Worm (Caenorhabditis elegans) whole organism, L3 larva: Measurements from ENCODE around the gene C29E4.17.

Experiments used
- aly-2 ChIP-seq: fragments of 150-350 bp; optimal IDR thresholded peaks from 2 replicates; lab custom pipeline; 2014; ENCODE audit warnings: missing biosample characterization, missing genetic modification characterization
- fos-1 ChIP-seq: fragments of 150-350 bp; optimal IDR thresholded peaks from 2 replicates; lab custom pipeline; 2014; ENCODE audit warnings: missing biosample characterization, missing genetic modification characterization
- nhr-11 ChIP-seq: fragments of 150-350 bp; optimal IDR thresholded peaks from 2 replicates; lab custom pipeline; 2014; ENCODE audit warnings: missing biosample characterization, missing genetic modification characterization
- nhr-23 ChIP-seq: fragments of 150-350 bp; optimal IDR thresholded peaks from 2 replicates; lab custom pipeline; 2014; ENCODE audit warnings: missing biosample characterization, missing genetic modification reagents, missing genetic modification characterization
- nhr-237 ChIP-seq: fragments of 150-350 bp; optimal IDR thresholded peaks from 2 replicates; lab custom pipeline; 2014; ENCODE audit warnings: missing biosample characterization, missing genetic modification characterization
- nhr-76 ChIP-seq: fragments of 150-350 bp; sonication (generic microtip); optimal IDR thresholded peaks from 5 replicates; lab custom pipeline; 2014; ENCODE audit warnings: missing biosample characterization, missing genetic modification characterization
- unc-62 ChIP-seq: fragments of 150-350 bp; sonication (generic microtip); optimal IDR thresholded peaks from 4 replicates; lab custom pipeline; 2014; ENCODE audit warnings: missing biosample characterization, missing genetic modification reagents, missing genetic modification characterization

- TF ChIP-seq nhr-76 (tag; lab: Kevin White, UChicago) (no peak), nhr-237 (tag; lab: Kevin White, UChicago) (no peak), nhr-11 (no peak), aly-2 (tag; lab: Kevin White, UChicago) (no peak), unc-62 (GFP tag; lab: Kevin White, UChicago) (no peak), nhr-23 (tag; lab: Kevin White, UChicago) (no peak), fos-1 (tag; lab: Kevin White, UChicago) (no peak)
Observed at ce11 chrIII:7889036-7889435, 33.3 kb upstream of the C29E4.17 start.
